Worm (Caenorhabditis elegans) whole organism, L3 larva: Measurements from ENCODE around the gene fbxa-211.

Experiments used
- ceh-82 ChIP-seq: fragments of 150-350 bp; optimal IDR thresholded peaks from 2 replicates; lab custom pipeline; 2014; ENCODE audit warnings: missing biosample characterization, missing genetic modification characterization
- jun-1 ChIP-seq: fragments of 150-350 bp; optimal IDR thresholded peaks from 2 replicates; lab custom pipeline; 2014; ENCODE audit warnings: missing biosample characterization, missing genetic modification reagents, missing genetic modification characterization
- mdl-1 ChIP-seq: fragments of 150-350 bp; optimal IDR thresholded peaks from 2 replicates; lab custom pipeline; 2014; ENCODE audit warnings: missing biosample characterization, missing genetic modification characterization
- nhr-11 ChIP-seq: fragments of 150-350 bp; optimal IDR thresholded peaks from 2 replicates; lab custom pipeline; 2014; ENCODE audit warnings: missing biosample characterization, missing genetic modification characterization
- nhr-237 ChIP-seq: fragments of 150-350 bp; optimal IDR thresholded peaks from 2 replicates; lab custom pipeline; 2014; ENCODE audit warnings: missing biosample characterization, missing genetic modification characterization
- nhr-67 ChIP-seq: fragments of 150-350 bp; optimal IDR thresholded peaks from 2 replicates; lab custom pipeline; 2014; ENCODE audit warnings: missing biosample characterization, missing genetic modification characterization
- nhr-76 ChIP-seq: fragments of 150-350 bp; sonication (generic microtip); optimal IDR thresholded peaks from 5 replicates; lab custom pipeline; 2014; ENCODE audit warnings: missing biosample characterization, missing genetic modification characterization
- snpc-4 ChIP-seq: fragments of 150-350 bp; optimal IDR thresholded peaks from 2 replicates; lab custom pipeline; 2014; ENCODE audit warnings: missing biosample characterization, missing genetic modification characterization
- unc-39 ChIP-seq: sonication (generic microtip); optimal IDR thresholded peaks from 4 replicates; lab custom pipeline; 2017; ENCODE audit warnings: missing biosample characterization, missing genetic modification characterization
- unc-62 ChIP-seq: fragments of 150-350 bp; sonication (generic microtip); optimal IDR thresholded peaks from 4 replicates; lab custom pipeline; 2014; ENCODE audit warnings: missing biosample characterization, missing genetic modification reagents, missing genetic modification characterization
- zag-1 ChIP-seq: fragments of 150-350 bp; optimal IDR thresholded peaks from 2 replicates; lab custom pipeline; 2014; ENCODE audit warnings: missing biosample characterization, missing genetic modification characterization

DNA sequence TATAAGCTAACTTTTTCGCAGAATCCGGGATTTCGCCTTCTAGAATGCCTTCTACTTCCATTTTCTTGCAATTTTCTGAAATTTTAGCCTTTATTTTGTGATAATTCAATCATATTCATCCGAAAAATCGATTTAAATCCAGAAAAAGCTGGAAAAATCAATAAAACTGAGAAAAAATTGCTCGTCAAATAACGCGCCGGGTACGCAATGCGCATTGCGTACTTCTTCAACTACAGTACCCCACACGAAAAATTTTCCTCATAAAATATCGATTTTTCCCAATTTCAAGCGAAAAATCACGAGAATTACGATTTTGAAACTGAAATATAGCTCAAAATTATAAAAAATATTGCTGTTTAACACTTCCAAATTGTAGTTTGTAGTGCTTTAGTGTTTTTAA is 3.7 kb downstream of the fbxa-211 start, which contains the start of gene Y37H2A.12:
- TF ChIP-seq unc-62 (GFP tag; lab: Kevin White, UChicago): no peak
- TF ChIP-seq nhr-76: no peak
- TF ChIP-seq snpc-4 (tag; lab: Kevin White, UChicago): no peak
- no peak for TF ChIP-seq ceh-82 (tag; lab: Kevin White, UChicago)
- no peak for TF ChIP-seq nhr-11
- TF ChIP-seq mdl-1 (tag; lab: Kevin White, UChicago): no peak
- TF ChIP-seq nhr-237 (tag; lab: Kevin White, UChicago): no peak
- TF ChIP-seq unc-39: no peak
- TF ChIP-seq jun-1 (tag; lab: Kevin White, UChicago): no peak
- no peak for TF ChIP-seq nhr-67 (tag; lab: Kevin White, UChicago)
- no peak for TF ChIP-seq zag-1
